Fruit fly (Drosophila melanogaster): Measurements from ENCODE around the gene nerfin-2.

dm6 chr3R:10091513-10091912 lies 20.6 kb downstream of the nerfin-2 start:
- TF ChIP-seq net (GFP tag; optimal IDR thresholded peaks at IDR 0.05) = no peak
- no peak for TF ChIP-seq pdm3 (GFP tag; optimal IDR thresholded peaks at IDR 0.05)
- TF ChIP-seq esn (GFP tag; optimal IDR thresholded peaks at IDR 0.05) = no peak

Measured in whole organism, prepupa.